Fruit fly (Drosophila melanogaster): ENCODE results near the gene TpnC73F.

The TpnC73F gene

dm6 chr3L:17015663-17016575 is 29.9 kb upstream of the TpnC73F start, which contains the start of the genes CG6664 and CG7728 (continued):
- no peak for TF ChIP-seq CG7372 (GFP tag; IDR thresholded peaks at IDR 0.05)
- TF ChIP-seq B-H1 (GFP tag; IDR thresholded peaks at IDR 0.05) = 0 out of 3 replicates have a peak, but pooled peaks have one; percentile 13
- peak; percentile 10 for TF ChIP-seq HmgD (GFP tag; optimal IDR thresholded peaks at IDR 0.05)
- TF ChIP-seq CG12104 (GFP tag; optimal IDR thresholded peaks at IDR 0.05) = peak; percentile 52
- TF ChIP-seq maf-S (GFP tag; optimal IDR thresholded peaks at IDR 0.05) = no peak
- peak; percentile 15 for TF ChIP-seq trem (tag; optimal IDR thresholded peaks at IDR 0.05)
- TF ChIP-seq CG6254 (GFP tag; optimal IDR thresholded peaks at IDR 0.05) = no peak
- peak; percentile 31; the same call in 1 of the 2 replicates for TF ChIP-seq HLH3B (GFP tag; IDR thresholded peaks at IDR 0.05)
- peak; percentile 54 for TF ChIP-seq Sry-β (GFP tag; optimal IDR thresholded peaks at IDR 0.05)
- TF ChIP-seq Meics (GFP tag; optimal IDR thresholded peaks at IDR 0.05) = peak; percentile 47
- peak; percentile 45 for TF ChIP-seq CG30020 (tag; optimal IDR thresholded peaks at IDR 0.05)
- TF ChIP-seq br (optimal IDR thresholded peaks at IDR 0.05) = no peak
- peak; percentile 10 for TF ChIP-seq Side (GFP tag; optimal IDR thresholded peaks at IDR 0.05)
- TF ChIP-seq CG8924 (tag; optimal IDR thresholded peaks at IDR 0.05) = peak; percentile 47
- TF ChIP-seq CG18476 (GFP tag; optimal IDR thresholded peaks at IDR 0.05) = peak; percentile 40
- TF ChIP-seq D (optimal IDR thresholded peaks at IDR 0.05) = no peak
- TF ChIP-seq D (GFP tag; optimal IDR thresholded peaks at IDR 0.05) = peak; percentile 33
- peak; percentile 39 for TF ChIP-seq ATbp (GFP tag; optimal IDR thresholded peaks at IDR 0.05)
- no peak for TF ChIP-seq sima (GFP tag; optimal IDR thresholded peaks at IDR 0.05)
- TF ChIP-seq Gug (GFP tag; IDR thresholded peaks at IDR 0.05) = peak; percentile 59; the same call in 2 of the 4 replicates
- peak; percentile 96 for TF ChIP-seq crol (GFP tag; IDR thresholded peaks at IDR 0.05)
- TF ChIP-seq Trl (optimal IDR thresholded peaks at IDR 0.05) = no peak
- no peak for TF ChIP-seq Trl (GFP tag; optimal IDR thresholded peaks at IDR 0.05)
- no peak for TF ChIP-seq cas (GFP tag; IDR thresholded peaks at IDR 0.05)
- TF ChIP-seq Dref (GFP tag; IDR thresholded peaks at IDR 0.05) = peak; percentile 39
- peak; percentile 40 for TF ChIP-seq Sin3A (optimal IDR thresholded peaks at IDR 0.05)
- TF ChIP-seq CG16815 (GFP tag; optimal IDR thresholded peaks at IDR 0.05) = peak; percentile 52
- peak; percentile 9 for TF ChIP-seq ewg (GFP tag; optimal IDR thresholded peaks at IDR 0.05)
- TF ChIP-seq CHES-1-like (GFP tag; optimal IDR thresholded peaks at IDR 0.05) = no peak
- peak; percentile 36 for TF ChIP-seq CG13296 (GFP tag; optimal IDR thresholded peaks at IDR 0.05)
- TF ChIP-seq CG3847 (GFP tag; IDR thresholded peaks at IDR 0.05) = peak; percentile 52
- no peak for TF ChIP-seq Neu2 (GFP tag; optimal IDR thresholded peaks at IDR 0.05; ENCODE audit: borderline replicate concordance)
- peak; percentile 12 for TF ChIP-seq Ets97D (GFP tag; optimal IDR thresholded peaks at IDR 0.05)
- peak; percentile 35 for TF ChIP-seq Dip3 (GFP tag; optimal IDR thresholded peaks at IDR 0.05)
- no peak for TF ChIP-seq her (GFP tag; optimal IDR thresholded peaks at IDR 0.05)
- no peak for TF ChIP-seq sr (GFP tag; IDR thresholded peaks at IDR 0.05)
- TF ChIP-seq kni (GFP tag; optimal IDR thresholded peaks at IDR 0.05) = peak; percentile 43
- TF ChIP-seq CG10462 (GFP tag; optimal IDR thresholded peaks at IDR 0.05) = no peak
- no peak for TF ChIP-seq schlank (tag; optimal IDR thresholded peaks at IDR 0.05)
- TF ChIP-seq Lpt (GFP tag; optimal IDR thresholded peaks at IDR 0.05) = no peak
- no peak for TF ChIP-seq CG6175 (GFP tag; IDR thresholded peaks at IDR 0.05)
- TF ChIP-seq HLH54F (GFP tag; optimal IDR thresholded peaks at IDR 0.05) = peak; percentile 44
- TF ChIP-seq CG2875 (GFP tag; optimal IDR thresholded peaks at IDR 0.05) = no peak
- peak; percentile 95 for TF ChIP-seq MESR4 (GFP tag; optimal IDR thresholded peaks at IDR 0.05)
- TF ChIP-seq ham (GFP tag; IDR thresholded peaks at IDR 0.05) = no peak
- TF ChIP-seq emc (GFP tag; optimal IDR thresholded peaks at IDR 0.05) = peak; percentile 8
- peak; percentile 41 for TF ChIP-seq Chrac-16 (GFP tag; optimal IDR thresholded peaks at IDR 0.05)
- TF ChIP-seq CG14441 (GFP tag; IDR thresholded peaks at IDR 0.05) = peak; percentile 51
- TF ChIP-seq dysf (GFP tag; IDR thresholded peaks at IDR 0.05) = peak; percentile 16; the same call in 1 of the 3 replicates
- TF ChIP-seq CG11695 (GFP tag; IDR thresholded peaks at IDR 0.05) = no peak
- TF ChIP-seq CG12219 (GFP tag; optimal IDR thresholded peaks at IDR 0.05) = no peak
